Worm (Caenorhabditis elegans) whole organism, L4 larva: Measurements from ENCODE around the gene fbxb-85.

Source experiments
- D1046.2 ChIP-seq: fragments of 200-800 bp; sonication (Bioruptor generic); IDR thresholded peaks from 2 replicates; pipeline ENCODE4 v1.3.6; 2022; ENCODE audit warnings: missing genetic modification characterization, missing compliant biosample characterization
- F10B5.3 ChIP-seq: sonication (generic microtip); optimal IDR thresholded peaks from 2 replicates; lab custom pipeline; 2016; ENCODE audit warnings: mild to moderate bottlenecking, missing genetic modification characterization, missing compliant biosample characterization
- F37D6.2 ChIP-seq: sonication (generic microtip); optimal IDR thresholded peaks from 2 replicates; lab custom pipeline; 2016; ENCODE audit warnings: mild to moderate bottlenecking, missing genetic modification characterization, missing compliant biosample characterization
- F44E2.7 ChIP-seq: fragments of 200-800 bp; sonication (Bioruptor generic); IDR thresholded peaks from 2 replicates; pipeline ENCODE4 v2.1.2; 2022; ENCODE audit warnings: missing genetic modification characterization, missing compliant biosample characterization
- Y48G9A.11 ChIP-seq: fragments of 200-800 bp; sonication (Bioruptor generic); IDR thresholded peaks from 2 replicates; pipeline ENCODE4 v1.3.6; 2022; ENCODE audit warnings: missing genetic modification reagents, missing genetic modification characterization, missing compliant biosample characterization
- Y5F2A.4 ChIP-seq: fragments of 200-800 bp; sonication (Bioruptor generic); optimal IDR thresholded peaks from 2 replicates; lab custom pipeline; 2018; ENCODE audit warnings: mild to moderate bottlenecking, missing genetic modification characterization, missing compliant biosample characterization
- Y75B8A.6 ChIP-seq: fragments of 200-800 bp; sonication (Bioruptor generic); IDR thresholded peaks from 2 replicates; pipeline ENCODE4 v1.3.6; 2022; ENCODE audit warnings: missing genetic modification reagents, missing genetic modification characterization, missing compliant biosample characterization
- ZK337.2 ChIP-seq: fragments of 200-800 bp; sonication (Bioruptor generic); IDR thresholded peaks from 2 replicates; pipeline ENCODE4 v1.3.6; 2022; ENCODE audit warnings: missing genetic modification reagents, missing genetic modification characterization, missing compliant biosample characterization
- aly-2 ChIP-seq: sonication (generic microtip); optimal IDR thresholded peaks from 2 replicates; lab custom pipeline; 2018; ENCODE audit warnings: missing biosample characterization, missing genetic modification characterization
- ama-1 ChIP-seq: fragments of 150-350 bp; optimal IDR thresholded peaks from 2 replicates; lab custom pipeline; 2014; ENCODE audit warnings: inconsistent platforms, mixed read lengths
- arid-1 ChIP-seq: fragments of 200-800 bp; sonication (Bioruptor generic); conservative IDR thresholded peaks from 2 replicates; pipeline ENCODE4 v1.3.6; 2022; ENCODE audit warnings: missing genetic modification reagents, missing genetic modification characterization, missing compliant biosample characterization
- attf-4 ChIP-seq: sonication (generic microtip); optimal IDR thresholded peaks from 3 replicates; lab custom pipeline; 2017; ENCODE audit warnings: missing biosample characterization, missing genetic modification characterization
- ceh-20 ChIP-seq: fragments of 200-800 bp; sonication (Bioruptor generic); IDR thresholded peaks from 2 replicates; pipeline ENCODE4 v1.3.6; 2022; ENCODE audit warnings: missing genetic modification reagents, missing genetic modification characterization, missing compliant biosample characterization
- ceh-32 ChIP-seq: sonication (generic microtip); optimal IDR thresholded peaks from 2 replicates; lab custom pipeline; 2016; ENCODE audit warnings: mild to moderate bottlenecking, missing genetic modification characterization, missing compliant biosample characterization; ENCODE audit not compliant: poor library complexity
- ceh-62 ChIP-seq: sonication (generic microtip); optimal IDR thresholded peaks from 2 replicates; lab custom pipeline; 2017; ENCODE audit warnings: missing biosample characterization, missing genetic modification characterization
- daf-12 ChIP-seq: fragments of 150-350 bp; optimal IDR thresholded peaks from 2 replicates; lab custom pipeline; 2014; ENCODE audit warnings: missing biosample characterization, missing genetic modification reagents, missing genetic modification characterization
- daf-19 ChIP-seq: fragments of 200-800 bp; sonication (Bioruptor generic); conservative IDR thresholded peaks from 2 replicates; pipeline ENCODE4 v1.3.6; 2022; ENCODE audit warnings: missing genetic modification characterization, missing compliant biosample characterization
- daf-8 ChIP-seq: fragments of 200-800 bp; sonication (Bioruptor generic); IDR thresholded peaks from 2 replicates; pipeline ENCODE4 v1.3.6; 2022; ENCODE audit warnings: missing genetic modification characterization, missing compliant biosample characterization
- dmd-6 ChIP-seq: fragments of 200-800 bp; sonication (Bioruptor generic); IDR thresholded peaks from 2 replicates; pipeline ENCODE4 v1.3.6; 2022; ENCODE audit warnings: missing genetic modification reagents, missing genetic modification characterization, missing compliant biosample characterization
- dmd-9 ChIP-seq: fragments of 200-800 bp; sonication (Bioruptor generic); IDR thresholded peaks from 2 replicates; pipeline ENCODE4 v1.3.6; 2022; ENCODE audit warnings: missing genetic modification reagents, missing genetic modification characterization, missing compliant biosample characterization
- dpl-1 ChIP-seq: fragments of 150-350 bp; optimal IDR thresholded peaks from 2 replicates; lab custom pipeline; 2014; ENCODE audit warnings: missing biosample characterization, missing genetic modification reagents, missing genetic modification characterization
- hlh-11 ChIP-seq: fragments of 200-800 bp; sonication (Bioruptor generic); optimal IDR thresholded peaks from 2 replicates; lab custom pipeline; 2018; ENCODE audit warnings: mild to moderate bottlenecking, missing genetic modification characterization, missing compliant biosample characterization
- hlh-30 ChIP-seq: sonication (generic microtip); optimal IDR thresholded peaks from 2 replicates; lab custom pipeline; 2017; ENCODE audit warnings: antibody characterized with exemption, mild to moderate bottlenecking, missing genetic modification characterization, missing compliant biosample characterization; ENCODE audit not compliant: insufficient read depth
- lin-1 ChIP-seq: fragments of 200-800 bp; sonication (Bioruptor generic); IDR thresholded peaks from 2 replicates; pipeline ENCODE4 v1.3.6; 2022; ENCODE audit warnings: missing genetic modification reagents, missing genetic modification characterization, missing compliant biosample characterization
- lin-15B ChIP-seq: fragments of 150-350 bp; sonication (generic microtip); optimal IDR thresholded peaks from 3 replicates; lab custom pipeline; 2014; ENCODE audit warnings: missing biosample characterization, missing genetic modification characterization
- lin-29 ChIP-seq: fragments of 200-800 bp; sonication (Bioruptor generic); IDR thresholded peaks from 2 replicates; pipeline ENCODE4 v1.3.6; 2022; ENCODE audit warnings: missing genetic modification reagents, missing genetic modification characterization, missing compliant biosample characterization
- lin-38 ChIP-seq: fragments of 200-800 bp; sonication (Bioruptor generic); IDR thresholded peaks from 2 replicates; pipeline ENCODE4 v1.3.6; 2022; ENCODE audit warnings: missing genetic modification reagents, missing genetic modification characterization, missing compliant biosample characterization
- lin-39 ChIP-seq: fragments of 150-350 bp; optimal IDR thresholded peaks from 2 replicates; lab custom pipeline; 2014; ENCODE audit warnings: missing biosample characterization, missing genetic modification reagents, missing genetic modification characterization
- madf-5 ChIP-seq, 2 experiments: fragments of 200-800 bp; sonication (Bioruptor generic); IDR thresholded peaks; 2 replicates each; pipeline ENCODE4 v1.3.6; 2022; ENCODE audit warnings: missing compliant biosample characterization in 2 of 2, missing genetic modification characterization in 2 of 2
- madf-9 ChIP-seq: fragments of 200-800 bp; sonication (Bioruptor generic); conservative IDR thresholded peaks from 2 replicates; pipeline ENCODE4 v1.3.6; 2022; ENCODE audit warnings: missing genetic modification reagents, missing genetic modification characterization, missing compliant biosample characterization
- mes-2 ChIP-seq: sonication (generic microtip); optimal IDR thresholded peaks from 2 replicates; lab custom pipeline; 2016; ENCODE audit warnings: missing genotype, mild to moderate bottlenecking, missing genetic modification characterization, missing compliant biosample characterization; ENCODE audit not compliant: poor library complexity, severe bottlenecking
- mxl-3 ChIP-seq: fragments of 200-800 bp; sonication (Bioruptor generic); optimal IDR thresholded peaks from 2 replicates; lab custom pipeline; 2018; ENCODE audit warnings: mild to moderate bottlenecking, missing genetic modification characterization, missing compliant biosample characterization
- nhr-10 ChIP-seq: fragments of 150-350 bp; optimal IDR thresholded peaks from 2 replicates; lab custom pipeline; 2014; ENCODE audit warnings: missing biosample characterization, missing genetic modification characterization
- nhr-102 ChIP-seq: sonication (generic microtip); optimal IDR thresholded peaks from 2 replicates; lab custom pipeline; 2016; ENCODE audit warnings: mild to moderate bottlenecking, missing genetic modification characterization, moderate library complexity, missing compliant biosample characterization
- nhr-111 ChIP-seq: fragments of 200-800 bp; sonication (Bioruptor generic); optimal IDR thresholded peaks from 2 replicates; lab custom pipeline; 2018; ENCODE audit warnings: mild to moderate bottlenecking, missing genetic modification characterization, missing compliant biosample characterization
- nhr-237 ChIP-seq: sonication (generic microtip); optimal IDR thresholded peaks from 2 replicates; lab custom pipeline; 2017; ENCODE audit warnings: missing biosample characterization, missing genetic modification characterization
- nhr-25 ChIP-seq: sonication (generic microtip); optimal IDR thresholded peaks from 2 replicates; lab custom pipeline; 2017; ENCODE audit warnings: missing genetic modification characterization, mild to moderate bottlenecking, missing compliant biosample characterization, antibody characterized with exemption, moderate library complexity, borderline replicate concordance; ENCODE audit not compliant: insufficient read depth
- nhr-48 ChIP-seq: sonication (generic microtip); optimal IDR thresholded peaks from 2 replicates; lab custom pipeline; 2016; ENCODE audit warnings: mild to moderate bottlenecking, missing genetic modification characterization, missing compliant biosample characterization
- nhr-77 ChIP-seq: fragments of 150-350 bp; optimal IDR thresholded peaks from 2 replicates; lab custom pipeline; 2014; ENCODE audit warnings: missing biosample characterization, missing genetic modification characterization
- pqm-1 ChIP-seq: sonication (generic microtip); optimal IDR thresholded peaks from 2 replicates; lab custom pipeline; 2017; ENCODE audit warnings: missing biosample characterization, missing genetic modification characterization
- rbr-2 ChIP-seq: sonication (generic microtip); optimal IDR thresholded peaks from 2 replicates; lab custom pipeline; 2016; ENCODE audit warnings: missing genotype, missing genetic modification characterization, missing compliant biosample characterization
- sdz-12 ChIP-seq: fragments of 200-800 bp; sonication (Bioruptor generic); optimal IDR thresholded peaks from 2 replicates; lab custom pipeline; 2018; ENCODE audit warnings: mild to moderate bottlenecking, missing genetic modification characterization, missing compliant biosample characterization
- skn-1 ChIP-seq: fragments of 150-350 bp; optimal IDR thresholded peaks from 2 replicates; lab custom pipeline; 2014; ENCODE audit warnings: missing biosample characterization, missing genetic modification characterization
- snpc-1.2 ChIP-seq: fragments of 200-800 bp; sonication (Bioruptor generic); IDR thresholded peaks from 2 replicates; pipeline ENCODE4 v1.3.6; 2022; ENCODE audit warnings: missing genetic modification reagents, missing genetic modification characterization, missing compliant biosample characterization
- spr-3 ChIP-seq: fragments of 200-800 bp; sonication (Bioruptor generic); optimal IDR thresholded peaks from 2 replicates; lab custom pipeline; 2018; ENCODE audit warnings: mild to moderate bottlenecking, missing genetic modification characterization, missing compliant biosample characterization
- tag-97 ChIP-seq: fragments of 200-800 bp; sonication (Bioruptor generic); IDR thresholded peaks from 2 replicates; pipeline ENCODE4 v1.3.6; 2022; ENCODE audit warnings: missing genetic modification characterization, missing compliant biosample characterization
- tra-1 ChIP-seq: fragments of 200-800 bp; sonication (Bioruptor generic); IDR thresholded peaks from 2 replicates; pipeline ENCODE4 v1.3.6; 2022; ENCODE audit warnings: missing genetic modification reagents, missing genetic modification characterization, missing compliant biosample characterization
- unc-62 ChIP-seq, 3 experiments: fragments of 150-350 bp in 1 of 3; sonication (generic microtip); optimal IDR thresholded peaks in 2 of 3; peaks in 1 of 3; 1 replicate in 1 of 3; 2 replicates in 2 of 3; lab custom pipeline; 2014 to 2017; ENCODE audit warnings: missing biosample characterization in 3 of 3, missing genetic modification characterization in 3 of 3, missing genetic modification reagents in 3 of 3, missing genotype in 1 of 3
- zag-1 ChIP-seq: fragments of 150-350 bp; optimal IDR thresholded peaks from 2 replicates; lab custom pipeline; 2014; ENCODE audit warnings: missing biosample characterization, missing genetic modification characterization
- ztf-7 ChIP-seq: fragments of 150-350 bp; optimal IDR thresholded peaks from 2 replicates; lab custom pipeline; 2014; ENCODE audit warnings: missing biosample characterization, missing genetic modification characterization

fbxb-85 gene

ce11 chrIII:10848858-10849257 lies at the start of gene fbxb-85, which contains the start of gene hex-3:
Gene fbxb-85, minus strand, starts transcription at chrIII:10848963.
Gene hex-3, plus strand, starts transcription at chrIII:10849222.
- no peak for TF ChIP-seq attf-4 (tag; lab: Kevin White, UChicago)
- peak; percentile 82 for TF ChIP-seq daf-19 (GFP tag; lab: Robert Waterston, UW)
- TF ChIP-seq nhr-111 (GFP tag; lab: Kevin White, UChicago), result no peak
- TF ChIP-seq dmd-6, result peak; percentile 84
- TF ChIP-seq nhr-48, result peak; percentile 75
- TF ChIP-seq mxl-3 (GFP tag; lab: Kevin White, UChicago), result peak; percentile 63
- peak; percentile 93 for TF ChIP-seq lin-38 (GFP tag; lab: Robert Waterston, UW)
- TF ChIP-seq spr-3, result peak; percentile 90
- peak; percentile 80 for TF ChIP-seq ceh-32 (tag; lab: Kevin White, UChicago)
- TF ChIP-seq unc-62 (GFP tag; optimal IDR thresholded peaks at IDR 0.05 in 1 of 2; lab: Kevin White, UChicago), result peak in 1 of 2 experiments; percentile 94
- no peak for TF ChIP-seq unc-62 (tag; optimal IDR thresholded peaks at IDR 0.05; lab: Kevin White, UChicago)
- TF ChIP-seq nhr-102 (tag; lab: Kevin White, UChicago), result peak; percentile 95
- TF ChIP-seq Y5F2A.4 (GFP tag; lab: Kevin White, UChicago), result peak; percentile 47
- peak; percentile 64 for TF ChIP-seq zag-1 (tag; lab: Kevin White, UChicago)
- no peak for TF ChIP-seq skn-1 (tag; lab: Kevin White, UChicago)
- TF ChIP-seq ama-1 (lab: Kevin White, UChicago), result peak; percentile 48
- peak; percentile 95 for TF ChIP-seq mes-2 (tag; lab: Kevin White, UChicago)
- peak; percentile 81 for TF ChIP-seq hlh-30 (tag; lab: Kevin White, UChicago)
- TF ChIP-seq D1046.2 (GFP tag; lab: Robert Waterston, UW), result peak; percentile 73; the same call in 1 of the 2 replicates
- peak; percentile 91 for TF ChIP-seq ztf-7
- TF ChIP-seq F10B5.3, result peak; percentile 89
- no peak for TF ChIP-seq ceh-62
- no peak for TF ChIP-seq F44E2.7 (GFP tag; lab: Robert Waterston, UW)
- no peak for TF ChIP-seq nhr-237
- TF ChIP-seq nhr-77 (tag; lab: Kevin White, UChicago), result peak; percentile 82
- TF ChIP-seq rbr-2 (tag; lab: Kevin White, UChicago), result peak; percentile 94
- TF ChIP-seq pqm-1, result no peak
- peak; percentile 77 for TF ChIP-seq lin-29 (GFP tag; lab: Robert Waterston, UW)
- TF ChIP-seq tra-1 (GFP tag; lab: Robert Waterston, UW), result peak; percentile 47; the same call in 1 of the 2 replicates
- TF ChIP-seq daf-12 (tag; lab: Kevin White, UChicago), result no peak
- peak; percentile 68 for TF ChIP-seq nhr-25 (tag; lab: Kevin White, UChicago)
- TF ChIP-seq nhr-10 (tag; lab: Kevin White, UChicago), result no peak
- TF ChIP-seq lin-1, result peak; percentile 60
- peak; percentile 93 for TF ChIP-seq F37D6.2 (tag; lab: Kevin White, UChicago)
- TF ChIP-seq sdz-12, result no peak
- peak; percentile 92 for TF ChIP-seq arid-1
- TF ChIP-seq daf-8 (GFP tag; lab: Robert Waterston, UW), result no peak
- TF ChIP-seq dpl-1 (GFP tag; lab: Kevin White, UChicago), result peak; percentile 94
- no peak for TF ChIP-seq tag-97 (GFP tag; lab: Robert Waterston, UW)
- TF ChIP-seq madf-5 (GFP tag; IDR thresholded peaks at IDR 0.05; lab: Robert Waterston, UW), result 0 out of 4 replicates have a peak, but pooled peaks of 1 of the 2 experiments have one; percentile 38
- TF ChIP-seq Y75B8A.6 (GFP tag; lab: Robert Waterston, UW), result no peak
- TF ChIP-seq madf-9 (GFP tag; lab: Robert Waterston, UW), result peak; percentile 37; the same call in 1 of the 2 replicates
- TF ChIP-seq lin-15B, result peak; percentile 60
- TF ChIP-seq hlh-11 (tag; lab: Kevin White, UChicago), result peak; percentile 91
- no peak for TF ChIP-seq lin-39 (tag; lab: Kevin White, UChicago)
- TF ChIP-seq ceh-20 (GFP tag; lab: Robert Waterston, UW), result peak; percentile 92
- TF ChIP-seq ZK337.2 (GFP tag; lab: Robert Waterston, UW), result peak; percentile 68; the same call in 1 of the 2 replicates
- no peak; the same call in 1 of the 2 replicates for TF ChIP-seq dmd-9 (GFP tag; lab: Robert Waterston, UW)
- TF ChIP-seq snpc-1.2, result peak; percentile 77
- no peak for TF ChIP-seq Y48G9A.11 (GFP tag; lab: Robert Waterston, UW)
- no peak for TF ChIP-seq aly-2
